Fruit fly (Drosophila melanogaster): ENCODE data around the gene RhoL.

Gene RhoL

DNA sequence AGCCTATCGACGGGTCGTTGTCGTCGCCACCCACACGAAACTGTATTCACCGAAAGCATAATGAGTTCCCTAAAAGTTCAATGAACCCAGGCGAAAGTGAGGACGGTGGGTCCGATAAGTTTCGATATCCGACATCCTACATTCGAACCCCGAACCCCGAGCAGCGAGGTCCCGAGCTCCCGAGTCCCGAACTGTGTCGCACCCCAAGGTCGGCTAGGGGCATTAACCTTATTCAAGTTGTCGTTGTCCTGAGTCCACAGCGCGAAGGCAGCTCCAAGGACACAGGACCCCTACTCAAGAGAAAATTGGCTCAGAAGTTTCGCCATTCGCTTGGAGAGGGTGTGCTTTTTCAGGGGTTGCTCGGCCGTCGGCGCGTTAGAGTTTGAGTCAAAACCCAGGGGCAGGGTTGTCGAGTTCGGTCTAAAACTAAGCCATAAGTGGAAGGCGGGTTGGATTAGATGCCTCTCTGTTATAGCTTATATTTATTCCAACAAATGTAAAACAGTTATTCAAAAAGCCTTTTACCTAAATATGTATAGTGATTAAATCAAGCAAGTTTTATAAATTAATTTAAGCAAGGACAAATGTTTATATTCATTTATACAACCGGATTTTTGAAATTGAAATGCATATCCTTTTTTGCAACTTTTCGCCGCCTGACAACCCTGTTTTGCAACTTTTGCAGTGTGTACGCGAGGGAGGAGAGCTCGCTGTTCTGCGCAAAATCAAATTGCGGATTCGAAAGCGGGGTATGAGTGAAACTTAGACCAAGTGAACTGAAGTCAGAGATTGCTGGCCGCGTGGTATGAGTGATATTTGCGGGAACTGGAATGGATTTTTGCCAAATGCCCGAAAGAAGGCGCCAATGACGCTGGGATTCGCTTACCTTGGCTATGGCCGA lies 42.7 kb downstream of the RhoL start (continued):
- TF ChIP-seq CG17829 (tag; optimal IDR thresholded peaks at IDR 0.05): peak; percentile 42
- peak; percentile 56 for TF ChIP-seq CG10979 (tag; optimal IDR thresholded peaks at IDR 0.05)
- peak in 1 of 2 experiments; percentile 34 for TF ChIP-seq chif (GFP tag; optimal IDR thresholded peaks at IDR 0.05)
- TF ChIP-seq Max (GFP tag; optimal IDR thresholded peaks at IDR 0.05): no peak
- peak; percentile 55 for TF ChIP-seq gcm (GFP tag; optimal IDR thresholded peaks at IDR 0.05)
- TF ChIP-seq mirr (GFP tag; optimal IDR thresholded peaks at IDR 0.05): peak; percentile 45
- no peak for TF ChIP-seq YL-1 (GFP tag; optimal IDR thresholded peaks at IDR 0.05)
- peak; percentile 62 for TF ChIP-seq Xrp1 (GFP tag; IDR thresholded peaks at IDR 0.05)
- no peak for TF ChIP-seq CG33557 (GFP tag; optimal IDR thresholded peaks at IDR 0.05)
- peak; percentile 79 for TF ChIP-seq org-1 (GFP tag; optimal IDR thresholded peaks at IDR 0.05)
- no peak for TF ChIP-seq sc (optimal IDR thresholded peaks at IDR 0.05)
- peak; percentile 4 for TF ChIP-seq sc (GFP tag; optimal IDR thresholded peaks at IDR 0.05)
- TF ChIP-seq tin (GFP tag; optimal IDR thresholded peaks at IDR 0.05): peak; percentile 61
- TF ChIP-seq CG12299 (tag; optimal IDR thresholded peaks at IDR 0.05): peak; percentile 80
- no peak for TF ChIP-seq rib (GFP tag; IDR thresholded peaks at IDR 0.05)
- TF ChIP-seq Fer3 (tag; optimal IDR thresholded peaks at IDR 0.05): peak; percentile 74
- TF ChIP-seq CG3281 (GFP tag; optimal IDR thresholded peaks at IDR 0.05): peak; percentile 86
- TF ChIP-seq sna (GFP tag; IDR thresholded peaks at IDR 0.05; ENCODE audit: partially characterized antibody): no peak
- TF ChIP-seq CG7987 (GFP tag; optimal IDR thresholded peaks at IDR 0.05): peak; percentile 1
- peak; percentile 67 for TF ChIP-seq fd3F (GFP tag; optimal IDR thresholded peaks at IDR 0.05)
- TF ChIP-seq HHEX (GFP tag; optimal IDR thresholded peaks at IDR 0.05): peak; percentile 82
- TF ChIP-seq Atf6 (GFP tag; IDR thresholded peaks at IDR 0.05): peak; percentile 78
- TF ChIP-seq CG11398 (GFP tag; optimal IDR thresholded peaks at IDR 0.05): no peak
- TF ChIP-seq Atf3 (GFP tag; optimal IDR thresholded peaks at IDR 0.05): no peak
- peak; percentile 58 for TF ChIP-seq nau (GFP tag; optimal IDR thresholded peaks at IDR 0.05)
- TF ChIP-seq dmrt99B (tag; optimal IDR thresholded peaks at IDR 0.05): peak; percentile 79
- no peak for TF ChIP-seq cg (GFP tag; optimal IDR thresholded peaks at IDR 0.05)
- TF ChIP-seq CG32772 (GFP tag; IDR thresholded peaks at IDR 0.05): peak; percentile 45; the same call in 1 of the 2 replicates
- peak; percentile 78 for TF ChIP-seq CG12659 (GFP tag; optimal IDR thresholded peaks at IDR 0.05)
- TF ChIP-seq Ptx1 (GFP tag; IDR thresholded peaks at IDR 0.05): peak; percentile 73
- TF ChIP-seq CG7271 (tag; optimal IDR thresholded peaks at IDR 0.05): no peak
- TF ChIP-seq CG7357 (GFP tag; IDR thresholded peaks at IDR 0.05): peak; percentile 34; the same call in 1 of the 3 replicates
- TF ChIP-seq CTCF (GFP tag; optimal IDR thresholded peaks at IDR 0.05): peak; percentile 0
- TF ChIP-seq CG4328 (GFP tag; optimal IDR thresholded peaks at IDR 0.05): peak; percentile 80
- TF ChIP-seq Dip3 (GFP tag; optimal IDR thresholded peaks at IDR 0.05): peak; percentile 40
- TF ChIP-seq gsb-n (tag; optimal IDR thresholded peaks at IDR 0.05): no peak
- peak; percentile 68 for TF ChIP-seq Dek (tag; optimal IDR thresholded peaks at IDR 0.05)
- no peak for TF ChIP-seq CG3163 (GFP tag; optimal IDR thresholded peaks at IDR 0.05)
- TF ChIP-seq Atf-2 (GFP tag; optimal IDR thresholded peaks at IDR 0.05): peak; percentile 8
- TF ChIP-seq bcd (GFP tag; optimal IDR thresholded peaks at IDR 0.05): peak; percentile 69
- peak; percentile 61 for TF ChIP-seq Xbp1 (GFP tag; optimal IDR thresholded peaks at IDR 0.05)
- TF ChIP-seq pum (GFP tag; optimal IDR thresholded peaks at IDR 0.05): peak; percentile 3
- no peak for TF ChIP-seq ab (GFP tag; optimal IDR thresholded peaks at IDR 0.05)
- peak; percentile 82 for TF ChIP-seq Meics (GFP tag; optimal IDR thresholded peaks at IDR 0.05)
- no peak for TF ChIP-seq Gsc (GFP tag; IDR thresholded peaks at IDR 0.05)
- TF ChIP-seq CG18476 (GFP tag; optimal IDR thresholded peaks at IDR 0.05): peak; percentile 44
- peak; percentile 41 for TF ChIP-seq az2 (GFP tag; optimal IDR thresholded peaks at IDR 0.05)
- no peak for TF ChIP-seq otp (GFP tag; IDR thresholded peaks at IDR 0.05)
- no peak for TF ChIP-seq CHES-1-like (GFP tag; optimal IDR thresholded peaks at IDR 0.05)
- TF ChIP-seq Poxn (GFP tag; IDR thresholded peaks at IDR 0.05): no peak
